Worm (Caenorhabditis elegans): Measurements from ENCODE around the gene C16C8.8.

- TF ChIP-seq ztf-23 (GFP tag; IDR thresholded peaks at IDR 0.05) (no peak), flt-1 (GFP tag; IDR thresholded peaks at IDR 0.05) (no peak), med-1 (GFP tag; optimal IDR thresholded peaks at IDR 0.05; ENCODE audit: insufficient read depth) (no peak), cog-1 (tag; optimal IDR thresholded peaks at IDR 0.05) (no peak), ref-1 (GFP tag; conservative IDR thresholded peaks at IDR 0.05) (no peak), tab-1 (GFP tag; IDR thresholded peaks at IDR 0.05) (no peak), T22C8.4 (GFP tag; IDR thresholded peaks at IDR 0.05) (no peak), klf-2 (GFP tag; conservative IDR thresholded peaks at IDR 0.05) (no peak), ztf-29 (GFP tag; IDR thresholded peaks at IDR 0.05) (no peak)
Observed at ce11 chrII:3499386-3499785, 37.9 kb upstream of the C16C8.8 start, which contains the start of gene Y49F6B.9.
